Worm (Caenorhabditis elegans) whole organism, L1 larva: Measurements from ENCODE around the gene F52B10.3.

Source experiments
- Y116A8C.19 ChIP-seq: sonication (generic microtip); optimal IDR thresholded peaks from 2 replicates; lab custom pipeline; 2016; ENCODE audit warnings: missing compliant biosample characterization, missing genetic modification characterization, borderline replicate concordance
- ama-1 ChIP-seq: fragments of 150-350 bp; optimal IDR thresholded peaks from 2 replicates; lab custom pipeline; 2014
- ceh-88 ChIP-seq: fragments of 200-800 bp; sonication (Bioruptor generic); IDR thresholded peaks from 2 replicates; pipeline ENCODE4 v1.3.6; 2022; ENCODE audit warnings: missing genetic modification characterization, missing compliant biosample characterization
- fkh-4 ChIP-seq: sonication (generic microtip); optimal IDR thresholded peaks from 2 replicates; lab custom pipeline; 2016; ENCODE audit warnings: missing compliant biosample characterization, missing genetic modification characterization, borderline replicate concordance
- fos-1 ChIP-seq: fragments of 150-350 bp; optimal IDR thresholded peaks from 2 replicates; lab custom pipeline; 2014; ENCODE audit warnings: missing biosample characterization, missing genetic modification characterization
- lin-13 ChIP-seq: fragments of 150-350 bp; optimal IDR thresholded peaks from 2 replicates; lab custom pipeline; 2014; ENCODE audit warnings: missing biosample characterization, missing genetic modification reagents, missing genetic modification characterization
- nhr-11 ChIP-seq: fragments of 150-350 bp; optimal IDR thresholded peaks from 2 replicates; lab custom pipeline; 2014; ENCODE audit warnings: missing biosample characterization, missing genetic modification characterization
- nhr-28 ChIP-seq: fragments of 150-350 bp; optimal IDR thresholded peaks from 2 replicates; lab custom pipeline; 2014; ENCODE audit warnings: missing biosample characterization, missing genetic modification characterization
- nhr-76 ChIP-seq: sonication (generic microtip); optimal IDR thresholded peaks from 2 replicates; lab custom pipeline; 2017; ENCODE audit warnings: missing biosample characterization, missing genetic modification characterization
- nhr-84 ChIP-seq: sonication (generic microtip); optimal IDR thresholded peaks from 2 replicates; lab custom pipeline; 2017; ENCODE audit warnings: missing biosample characterization, missing genetic modification characterization
- pqm-1 ChIP-seq: sonication (generic microtip); optimal IDR thresholded peaks from 3 replicates; lab custom pipeline; 2017; ENCODE audit warnings: missing biosample characterization, missing genetic modification characterization
- skn-1 ChIP-seq: fragments of 150-350 bp; optimal IDR thresholded peaks from 2 replicates; lab custom pipeline; 2014; ENCODE audit warnings: missing biosample characterization, missing genetic modification characterization
- unc-62 ChIP-seq: fragments of 150-350 bp; optimal IDR thresholded peaks from 2 replicates; lab custom pipeline; 2014; ENCODE audit warnings: missing biosample characterization, missing genetic modification reagents, missing genetic modification characterization

DNA sequence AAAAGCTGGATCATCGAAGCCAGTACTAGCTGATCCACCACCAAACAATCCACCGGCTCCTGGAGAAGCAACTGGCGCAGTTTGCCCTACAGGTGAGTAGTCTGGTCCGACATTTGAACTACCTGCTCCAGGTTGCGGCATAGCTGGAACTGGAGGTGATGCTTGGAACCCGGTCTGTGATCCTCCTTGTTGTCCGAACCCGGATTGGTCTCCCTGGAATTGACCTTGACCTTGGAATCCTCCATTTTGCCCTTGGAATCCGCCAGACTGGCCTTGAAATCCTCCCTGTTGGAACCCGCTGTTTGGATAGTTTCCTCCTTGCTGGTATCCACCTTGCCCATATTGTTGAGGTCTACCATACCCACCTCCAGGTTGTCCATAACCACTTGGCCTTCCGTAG is 47.8 kb upstream of the F52B10.3 start:
- TF ChIP-seq nhr-28 (tag; lab: Kevin White, UChicago) = no peak
- no peak for TF ChIP-seq Y116A8C.19
- TF ChIP-seq nhr-76 (tag; lab: Kevin White, UChicago) = no peak
- TF ChIP-seq lin-13 (GFP tag; lab: Kevin White, UChicago) = no peak
- no peak for TF ChIP-seq pqm-1
- no peak for TF ChIP-seq fos-1 (tag; lab: Kevin White, UChicago)
- no peak for TF ChIP-seq ceh-88
- no peak for TF ChIP-seq nhr-84 (tag; lab: Kevin White, UChicago)
- TF ChIP-seq skn-1 = no peak
- no peak for TF ChIP-seq ama-1 (lab: Kevin White, UChicago)
- no peak for TF ChIP-seq fkh-4 (tag; lab: Kevin White, UChicago)
- TF ChIP-seq nhr-11 (tag; lab: Kevin White, UChicago) = no peak
- TF ChIP-seq unc-62 (GFP tag; lab: Kevin White, UChicago) = no peak
